Worm (Caenorhabditis elegans) whole organism, L1 larva: Measurements from ENCODE around the gene F20B6.5.

ENCODE experiments used
- C34B4.2 ChIP-seq: sonication (generic microtip); optimal IDR thresholded peaks from 2 replicates; lab custom pipeline; 2017; ENCODE audit warnings: mild to moderate bottlenecking, missing genetic modification characterization, missing compliant biosample characterization
- F16B12.6 ChIP-seq: fragments of 150-350 bp; optimal IDR thresholded peaks from 2 replicates; lab custom pipeline; 2014; ENCODE audit warnings: missing biosample characterization, missing genetic modification characterization
- alr-1 ChIP-seq: fragments of 200-800 bp; sonication (Bioruptor generic); optimal IDR thresholded peaks from 2 replicates; lab custom pipeline; 2018; ENCODE audit warnings: borderline replicate concordance, mild to moderate bottlenecking, missing genetic modification characterization, missing compliant biosample characterization
- blmp-1 ChIP-seq: fragments of 150-350 bp; optimal IDR thresholded peaks from 2 replicates; lab custom pipeline; 2014; ENCODE audit warnings: missing biosample characterization, missing genetic modification characterization
- ceh-88 ChIP-seq: fragments of 200-800 bp; sonication (Bioruptor generic); IDR thresholded peaks from 2 replicates; pipeline ENCODE4 v1.3.6; 2022; ENCODE audit warnings: missing genetic modification characterization, missing compliant biosample characterization
- ceh-90 ChIP-seq: sonication (generic microtip); optimal IDR thresholded peaks from 2 replicates; lab custom pipeline; 2016; ENCODE audit warnings: missing genetic modification characterization, missing compliant biosample characterization
- ces-1 ChIP-seq: fragments of 150-350 bp; optimal IDR thresholded peaks from 2 replicates; lab custom pipeline; 2014; ENCODE audit warnings: missing biosample characterization, missing genetic modification reagents, missing genetic modification characterization
- dsc-1 ChIP-seq: sonication (generic microtip); optimal IDR thresholded peaks from 2 replicates; lab custom pipeline; 2016; ENCODE audit warnings: mild to moderate bottlenecking, missing genetic modification characterization, missing compliant biosample characterization
- efl-1 ChIP-seq, 4 experiments: fragments of 150-350 bp; optimal IDR thresholded peaks in 3 of 4; peaks in 1 of 4; 1 replicate in 1 of 4; 2 replicates in 3 of 4; lab custom pipeline; 2014; ENCODE audit warnings: missing biosample characterization in 2 of 4, missing genetic modification characterization in 2 of 4, missing genetic modification reagents in 2 of 4
- efl-3 ChIP-seq: fragments of 200-800 bp; sonication (Bioruptor generic); optimal IDR thresholded peaks from 2 replicates; lab custom pipeline; 2018; ENCODE audit warnings: mild to moderate bottlenecking, missing genetic modification characterization, missing compliant biosample characterization
- egl-27 ChIP-seq, 2 experiments: fragments of 150-350 bp in 1 of 2; sonication (generic microtip); optimal IDR thresholded peaks; 3 replicates each; lab custom pipeline; 2017 to 2018; ENCODE audit warnings: missing biosample characterization in 2 of 2, missing genetic modification characterization in 2 of 2, missing genetic modification reagents in 2 of 2
- elt-2 ChIP-seq: sonication (generic microtip); optimal IDR thresholded peaks from 2 replicates; lab custom pipeline; 2016; ENCODE audit warnings: missing genetic modification characterization, mild to moderate bottlenecking, inconsistent platforms, missing compliant biosample characterization, missing genetic modification reagents
- ets-5 ChIP-seq: fragments of 200-800 bp; sonication (Bioruptor generic); IDR thresholded peaks from 2 replicates; pipeline ENCODE4 v1.3.6; 2022; ENCODE audit warnings: missing genetic modification characterization, missing compliant biosample characterization
- fkh-10 ChIP-seq: sonication (generic microtip); optimal IDR thresholded peaks from 2 replicates; lab custom pipeline; 2017; ENCODE audit warnings: missing biosample characterization, missing genetic modification reagents, missing genetic modification characterization
- fkh-4 ChIP-seq: sonication (generic microtip); optimal IDR thresholded peaks from 2 replicates; lab custom pipeline; 2016; ENCODE audit warnings: missing compliant biosample characterization, missing genetic modification characterization, borderline replicate concordance
- fkh-8 ChIP-seq: sonication (generic microtip); optimal IDR thresholded peaks from 2 replicates; lab custom pipeline; 2016; ENCODE audit warnings: mild to moderate bottlenecking, missing genetic modification characterization, missing compliant biosample characterization
- fos-1 ChIP-seq: fragments of 150-350 bp; optimal IDR thresholded peaks from 2 replicates; lab custom pipeline; 2014; ENCODE audit warnings: missing biosample characterization, missing genetic modification characterization
- hlh-4 ChIP-seq: sonication (generic microtip); optimal IDR thresholded peaks from 2 replicates; lab custom pipeline; 2016; ENCODE audit warnings: mild to moderate bottlenecking, missing genetic modification characterization, missing compliant biosample characterization
- hpl-2 ChIP-seq: fragments of 150-350 bp; optimal IDR thresholded peaks from 2 replicates; lab custom pipeline; 2014; ENCODE audit warnings: missing biosample characterization, missing genetic modification reagents, missing genetic modification characterization
- irx-1 ChIP-seq: sonication (generic microtip); optimal IDR thresholded peaks from 2 replicates; lab custom pipeline; 2016; ENCODE audit warnings: missing genetic modification characterization, missing compliant biosample characterization
- jun-1 ChIP-seq: fragments of 150-350 bp; optimal IDR thresholded peaks from 2 replicates; lab custom pipeline; 2014; ENCODE audit warnings: missing biosample characterization, missing genetic modification reagents, missing genetic modification characterization
- lin-13 ChIP-seq: fragments of 150-350 bp; optimal IDR thresholded peaks from 2 replicates; lab custom pipeline; 2014; ENCODE audit warnings: missing biosample characterization, missing genetic modification reagents, missing genetic modification characterization
- lin-35 ChIP-seq, 2 experiments: fragments of 150-350 bp; optimal IDR thresholded peaks; 2 replicates each; lab custom pipeline; 2014; ENCODE audit warnings: missing biosample characterization in 2 of 2, missing genetic modification characterization in 2 of 2, missing genetic modification reagents in 2 of 2
- lin-39 ChIP-seq: fragments of 150-350 bp; optimal IDR thresholded peaks from 2 replicates; lab custom pipeline; 2014; ENCODE audit warnings: missing biosample characterization, missing genetic modification reagents, missing genetic modification characterization
- lir-3 ChIP-seq: sonication (generic microtip); optimal IDR thresholded peaks from 2 replicates; lab custom pipeline; 2016; ENCODE audit warnings: mild to moderate bottlenecking, missing genetic modification characterization, moderate library complexity, missing compliant biosample characterization; ENCODE audit not compliant: poor library complexity
- mab-9 ChIP-seq: fragments of 200-800 bp; sonication (Bioruptor generic); IDR thresholded peaks from 2 replicates; pipeline ENCODE4 v1.3.6; 2022; ENCODE audit warnings: missing genetic modification reagents, missing genetic modification characterization, missing compliant biosample characterization
- mdl-1 ChIP-seq, 2 experiments: fragments of 150-350 bp; optimal IDR thresholded peaks; 2 replicates each; lab custom pipeline; 2014 to 2017; ENCODE audit warnings: missing biosample characterization in 2 of 2, missing genetic modification characterization in 2 of 2, inconsistent platforms in 1 of 2
- mef-2 ChIP-seq: fragments of 150-350 bp; optimal IDR thresholded peaks from 2 replicates; lab custom pipeline; 2014; ENCODE audit warnings: missing biosample characterization, missing genetic modification characterization
- mep-1 ChIP-seq: fragments of 150-350 bp; optimal IDR thresholded peaks from 2 replicates; lab custom pipeline; 2014; ENCODE audit warnings: missing biosample characterization, missing genetic modification characterization
- nhr-11 ChIP-seq: fragments of 150-350 bp; optimal IDR thresholded peaks from 2 replicates; lab custom pipeline; 2014; ENCODE audit warnings: missing biosample characterization, missing genetic modification characterization
- nhr-12 ChIP-seq: sonication (generic microtip); optimal IDR thresholded peaks from 2 replicates; lab custom pipeline; 2017; ENCODE audit warnings: missing biosample characterization, missing genetic modification characterization
- nhr-19 ChIP-seq: fragments of 200-800 bp; sonication (Bioruptor generic); conservative IDR thresholded peaks from 2 replicates; pipeline ENCODE4 v1.3.6; 2022; ENCODE audit warnings: missing genetic modification characterization, missing compliant biosample characterization
- nhr-20 ChIP-seq: sonication (generic microtip); optimal IDR thresholded peaks from 2 replicates; lab custom pipeline; 2016; ENCODE audit warnings: mild to moderate bottlenecking, missing genetic modification characterization, missing compliant biosample characterization
- nhr-237 ChIP-seq: fragments of 150-350 bp; optimal IDR thresholded peaks from 2 replicates; lab custom pipeline; 2014; ENCODE audit warnings: missing biosample characterization, missing genetic modification characterization
- nhr-47 ChIP-seq: sonication (generic microtip); optimal IDR thresholded peaks from 2 replicates; lab custom pipeline; 2016; ENCODE audit warnings: mild to moderate bottlenecking, missing genetic modification characterization, moderate library complexity, missing compliant biosample characterization
- nhr-71 ChIP-seq: sonication (generic microtip); optimal IDR thresholded peaks from 2 replicates; lab custom pipeline; 2016; ENCODE audit warnings: mild to moderate bottlenecking, missing genetic modification characterization, moderate library complexity, missing compliant biosample characterization
- nhr-77 ChIP-seq: fragments of 150-350 bp; optimal IDR thresholded peaks from 2 replicates; lab custom pipeline; 2014; ENCODE audit warnings: missing biosample characterization, missing genetic modification characterization
- nhr-85 ChIP-seq: sonication (generic microtip); peaks from one replicate; lab custom pipeline; 2016; ENCODE audit warnings: missing genetic modification characterization, inconsistent platforms, missing compliant biosample characterization
- pqm-1 ChIP-seq: sonication (generic microtip); optimal IDR thresholded peaks from 3 replicates; lab custom pipeline; 2017; ENCODE audit warnings: missing biosample characterization, missing genetic modification characterization
- skn-1 ChIP-seq: fragments of 150-350 bp; optimal IDR thresholded peaks from 2 replicates; lab custom pipeline; 2014; ENCODE audit warnings: missing biosample characterization, missing genetic modification characterization
- snpc-4 ChIP-seq: fragments of 150-350 bp; optimal IDR thresholded peaks from 2 replicates; lab custom pipeline; 2014; ENCODE audit warnings: missing biosample characterization, missing genetic modification characterization
- snu-23 ChIP-seq: sonication (generic microtip); optimal IDR thresholded peaks from 2 replicates; lab custom pipeline; 2016; ENCODE audit warnings: missing genetic modification characterization, missing compliant biosample characterization
- sox-4 ChIP-seq: sonication (generic microtip); optimal IDR thresholded peaks from 2 replicates; lab custom pipeline; 2016; ENCODE audit warnings: missing genetic modification characterization, missing compliant biosample characterization
- tbx-2 ChIP-seq: sonication (generic microtip); optimal IDR thresholded peaks from 2 replicates; lab custom pipeline; 2016; ENCODE audit warnings: missing genetic modification characterization, missing compliant biosample characterization
- unc-130 ChIP-seq: fragments of 150-350 bp; optimal IDR thresholded peaks from 2 replicates; lab custom pipeline; 2017; ENCODE audit warnings: missing biosample characterization, missing genetic modification characterization, inconsistent platforms
- unc-62 ChIP-seq: fragments of 150-350 bp; optimal IDR thresholded peaks from 2 replicates; lab custom pipeline; 2014; ENCODE audit warnings: missing biosample characterization, missing genetic modification reagents, missing genetic modification characterization
- unc-86 ChIP-seq: sonication (generic microtip); optimal IDR thresholded peaks from 2 replicates; lab custom pipeline; 2016; ENCODE audit warnings: missing genetic modification characterization, missing compliant biosample characterization
- unc-98 ChIP-seq: fragments of 200-800 bp; sonication (Bioruptor generic); IDR thresholded peaks from 2 replicates; pipeline ENCODE4 v1.3.6; 2022; ENCODE audit warnings: missing genetic modification characterization, missing compliant biosample characterization
- vab-15 ChIP-seq: sonication (generic microtip); optimal IDR thresholded peaks from 2 replicates; lab custom pipeline; 2017; ENCODE audit warnings: missing genotype, mild to moderate bottlenecking, missing genetic modification characterization, missing compliant biosample characterization
- xbp-1 ChIP-seq: sonication (generic microtip); optimal IDR thresholded peaks from 2 replicates; lab custom pipeline; 2016; ENCODE audit warnings: missing genetic modification characterization, missing compliant biosample characterization
- zag-1 ChIP-seq: fragments of 150-350 bp; optimal IDR thresholded peaks from 2 replicates; lab custom pipeline; 2014; ENCODE audit warnings: missing biosample characterization, missing genetic modification characterization
- ztf-11 ChIP-seq, 2 experiments: sonication (generic microtip); optimal IDR thresholded peaks; 2 replicates each; lab custom pipeline; 2016 to 2017; ENCODE audit warnings: missing genetic modification characterization in 2 of 2, missing biosample characterization in 1 of 2, missing compliant biosample characterization in 1 of 2
- ztf-4 ChIP-seq: fragments of 150-350 bp; optimal IDR thresholded peaks from 2 replicates; lab custom pipeline; 2014; ENCODE audit warnings: missing biosample characterization, missing genetic modification characterization

The F20B6.5 gene

ce11 chrX:4209131-4209530 lies 9.4 kb upstream of the F20B6.5 start (continued):
- TF ChIP-seq ceh-90 (tag; lab: Kevin White, UChicago) (no peak), lin-39 (peak; percentile 99), F16B12.6 (tag; lab: Kevin White, UChicago) (peak; percentile 59), unc-130 (tag; lab: Kevin White, UChicago) (peak; percentile 95), irx-1 (tag; lab: Kevin White, UChicago) (peak; percentile 100), nhr-47 (tag; lab: Kevin White, UChicago) (peak; percentile 100), xbp-1 (tag; lab: Kevin White, UChicago) (peak; percentile 98), fos-1 (tag; lab: Kevin White, UChicago) (peak; percentile 97), nhr-77 (tag; lab: Kevin White, UChicago) (peak; percentile 99), nhr-12 (tag; lab: Kevin White, UChicago) (peak; percentile 85), sox-4 (tag; lab: Kevin White, UChicago) (peak; percentile 100), mdl-1 (tag; optimal IDR thresholded peaks at IDR 0.05; lab: Kevin White, UChicago) (peak in 1 of 2 experiments; percentile 95), ceh-88 (peak; percentile 98), lin-13 (GFP tag; lab: Kevin White, UChicago) (peak; percentile 97), tbx-2 (tag; lab: Kevin White, UChicago) (peak; percentile 100), unc-62 (GFP tag; lab: Kevin White, UChicago) (peak; percentile 34), mef-2 (tag; lab: Kevin White, UChicago) (peak; percentile 88), elt-2 (tag; lab: Kevin White, UChicago) (peak; percentile 91), snu-23 (GFP tag; lab: Kevin White, UChicago) (peak; percentile 100), mep-1 (tag; lab: Kevin White, UChicago) (peak; percentile 100), lir-3 (tag; lab: Kevin White, UChicago) (peak; percentile 94), unc-86 (tag; lab: Kevin White, UChicago) (peak; percentile 99), pqm-1 (tag; lab: Kevin White, UChicago) (peak; percentile 90), fkh-10 (GFP tag; lab: Kevin White, UChicago) (peak; percentile 100), dsc-1 (tag; lab: Kevin White, UChicago) (peak; percentile 100), hpl-2 (GFP tag; lab: Kevin White, UChicago) (peak; percentile 95), blmp-1 (tag; lab: Kevin White, UChicago) (peak; percentile 42), vab-15 (peak; percentile 84), C34B4.2 (tag; lab: Kevin White, UChicago) (peak; percentile 33), ztf-4 (tag; lab: Kevin White, UChicago) (peak; percentile 99), jun-1 (tag; lab: Kevin White, UChicago) (peak; percentile 100), nhr-85 (tag; lab: Kevin White, UChicago) (peak; percentile 98), skn-1 (tag; lab: Kevin White, UChicago) (peak; percentile 99), efl-1 (optimal IDR thresholded peaks at IDR 0.05; lab: Kevin White, UChicago) (peak; percentile 86 to 90), efl-1 (GFP tag; optimal IDR thresholded peaks at IDR 0.05 in 1 of 2; lab: Kevin White, UChicago) (peak; percentile 46 to 97), mab-9 (GFP tag; lab: Robert Waterston, UW) (peak; percentile 98), nhr-19 (GFP tag; lab: Robert Waterston, UW) (peak; percentile 99), efl-3 (GFP tag; lab: Kevin White, UChicago) (peak; percentile 95), ces-1 (GFP tag; lab: Kevin White, UChicago) (peak; percentile 96), nhr-71 (peak; percentile 99), snpc-4 (tag; lab: Kevin White, UChicago) (peak; percentile 92), nhr-20 (tag; lab: Kevin White, UChicago) (peak; percentile 99), egl-27 (tag; optimal IDR thresholded peaks at IDR 0.05; lab: Kevin White, UChicago) (peak; percentile 91 to 93), ztf-11 (tag; optimal IDR thresholded peaks at IDR 0.05; lab: Kevin White, UChicago) (peak; percentile 78 to 99), alr-1 (tag; lab: Kevin White, UChicago) (no peak), fkh-4 (tag; lab: Kevin White, UChicago) (peak; percentile 94), unc-98 (GFP tag; lab: Robert Waterston, UW) (peak; percentile 94), hlh-4 (tag; lab: Kevin White, UChicago) (peak; percentile 89), nhr-11 (peak; percentile 99), ets-5 (GFP tag; lab: Robert Waterston, UW) (peak; percentile 92; the same call in 1 of the 2 replicates), zag-1 (tag; lab: Kevin White, UChicago) (peak; percentile 53), lin-35 (GFP tag; optimal IDR thresholded peaks at IDR 0.05; lab: Kevin White, UChicago) (peak; percentile 72 to 91), fkh-8 (tag; lab: Kevin White, UChicago) (peak; percentile 96), nhr-237 (tag; lab: Kevin White, UChicago) (peak; percentile 100)
